Worm (Caenorhabditis elegans) whole organism, L4/young adult: ENCODE measurements around the gene msa-1.

ENCODE experiments used
- W03F9.2 ChIP-seq: fragments of 150-350 bp; optimal IDR thresholded peaks from 2 replicates; lab custom pipeline; 2014; ENCODE audit warnings: missing biosample characterization, missing genetic modification characterization
- dao-5 ChIP-seq: sonication (generic microtip); optimal IDR thresholded peaks from 2 replicates; lab custom pipeline; 2016; ENCODE audit warnings: missing genotype, missing genetic modification characterization, moderate library complexity, missing compliant biosample characterization
- him-1 ChIP-seq: sonication (generic microtip); optimal IDR thresholded peaks from 2 replicates; lab custom pipeline; 2016; ENCODE audit warnings: missing genotype, missing genetic modification reagents, missing genetic modification characterization, missing compliant biosample characterization

DNA sequence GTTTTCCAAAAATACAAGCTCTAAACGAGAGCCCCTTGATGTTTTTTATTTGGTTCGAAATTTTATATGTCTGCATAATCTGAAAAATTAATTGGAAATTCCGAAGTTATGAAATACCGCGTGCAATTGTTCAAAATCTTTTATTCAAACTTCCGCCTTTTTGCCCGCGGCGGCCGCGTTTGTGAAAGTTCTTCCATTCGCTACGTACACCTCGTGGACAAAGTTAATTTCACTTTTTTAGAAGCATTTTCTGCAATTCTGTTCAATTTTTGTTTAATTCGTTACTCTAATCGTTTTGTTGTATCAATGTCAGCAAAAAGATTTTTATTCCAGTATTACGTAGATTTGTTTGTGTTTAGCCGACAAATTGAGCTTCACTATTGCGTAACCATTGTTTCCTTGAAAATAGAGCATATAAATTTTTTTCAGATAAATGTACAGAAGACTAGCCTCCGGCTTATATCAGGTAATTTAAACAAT is 14.1 kb upstream of the msa-1 start, which contains the start of gene mppb-1:
- TF ChIP-seq W03F9.2, result peak; percentile 72
- TF ChIP-seq him-1 (tag; lab: Kevin White, UChicago), result peak; percentile 66
- TF ChIP-seq dao-5 (tag; lab: Kevin White, UChicago), result no peak
